Worm (Caenorhabditis elegans): ENCODE measurements around the gene F23H12.5.

- TF ChIP-seq snpc-4 (tag; optimal IDR thresholded peaks at IDR 0.05): no peak
- TF ChIP-seq nhr-11 (tag; optimal IDR thresholded peaks at IDR 0.05): no peak
- TF ChIP-seq nhr-237 (tag; optimal IDR thresholded peaks at IDR 0.05): no peak
- TF ChIP-seq zag-1 (tag; optimal IDR thresholded peaks at IDR 0.05): no peak
- no peak for TF ChIP-seq skn-1 (tag; optimal IDR thresholded peaks at IDR 0.05)
- no peak for TF ChIP-seq mdl-1 (tag; optimal IDR thresholded peaks at IDR 0.05)
- no peak for TF ChIP-seq blmp-1 (tag; optimal IDR thresholded peaks at IDR 0.05; ENCODE audit: insufficient read depth)
- TF ChIP-seq ama-1 (optimal IDR thresholded peaks at IDR 0.05): no peak
- TF ChIP-seq R02D3.7 (tag; optimal IDR thresholded peaks at IDR 0.05): no peak
- TF ChIP-seq lin-39 (tag; optimal IDR thresholded peaks at IDR 0.05): no peak
- TF ChIP-seq aly-2 (tag; optimal IDR thresholded peaks at IDR 0.05): no peak
- TF ChIP-seq nhr-77 (tag; optimal IDR thresholded peaks at IDR 0.05): no peak
Observed at ce11 chrV:12331820-12332219, 26.6 kb upstream of the F23H12.5 start.
